Worm (Caenorhabditis elegans) whole organism, midembryonic: ENCODE results near the gene sto-5.

ENCODE experiments used
- T22C8.4 ChIP-seq: fragments of 200-800 bp; sonication (Bioruptor generic); IDR thresholded peaks from 2 replicates; pipeline ENCODE4 v1.3.6; 2022; ENCODE audit warnings: missing genetic modification characterization, missing compliant biosample characterization
- cog-1 ChIP-seq: sonication (generic microtip); optimal IDR thresholded peaks from 2 replicates; lab custom pipeline; 2016; ENCODE audit warnings: missing genetic modification characterization, missing compliant biosample characterization
- flt-1 ChIP-seq: fragments of 200-800 bp; sonication (Bioruptor generic); IDR thresholded peaks from 2 replicates; pipeline ENCODE4 v1.3.6; 2022; ENCODE audit warnings: missing genetic modification characterization, missing compliant biosample characterization
- klf-2 ChIP-seq: fragments of 200-800 bp; sonication (Bioruptor generic); conservative IDR thresholded peaks from 2 replicates; pipeline ENCODE4 v1.3.6; 2022; ENCODE audit warnings: missing genetic modification reagents, missing genetic modification characterization, missing compliant biosample characterization
- med-1 ChIP-seq: sonication (generic microtip); optimal IDR thresholded peaks from 2 replicates; lab custom pipeline; 2017; ENCODE audit warnings: missing genetic modification characterization, mild to moderate bottlenecking, missing compliant biosample characterization, antibody characterized with exemption, missing genetic modification reagents; ENCODE audit not compliant: insufficient read depth
- ref-1 ChIP-seq: fragments of 200-800 bp; sonication (Bioruptor generic); conservative IDR thresholded peaks from 2 replicates; pipeline ENCODE4 v1.3.6; 2022; ENCODE audit warnings: missing genetic modification reagents, missing genetic modification characterization, missing compliant biosample characterization
- tab-1 ChIP-seq: fragments of 200-800 bp; sonication (Bioruptor generic); IDR thresholded peaks from 2 replicates; pipeline ENCODE4 v1.3.6; 2022; ENCODE audit warnings: missing genetic modification characterization, missing compliant biosample characterization
- ztf-23 ChIP-seq: fragments of 200-800 bp; sonication (Bioruptor generic); IDR thresholded peaks from 2 replicates; pipeline ENCODE4 v1.3.6; 2022; ENCODE audit warnings: missing genetic modification reagents, missing genetic modification characterization, missing compliant biosample characterization
- ztf-29 ChIP-seq: fragments of 200-800 bp; sonication (Bioruptor generic); IDR thresholded peaks from 2 replicates; pipeline ENCODE4 v1.3.6; 2022; ENCODE audit warnings: missing genetic modification reagents, missing genetic modification characterization, missing compliant biosample characterization

- no peak for TF ChIP-seq flt-1 (GFP tag; lab: Robert Waterston, UW)
- TF ChIP-seq ref-1, result no peak
- TF ChIP-seq ztf-23, result no peak
- no peak for TF ChIP-seq T22C8.4 (GFP tag; lab: Robert Waterston, UW)
- TF ChIP-seq tab-1, result no peak
- no peak for TF ChIP-seq med-1 (GFP tag; lab: Kevin White, UChicago)
- TF ChIP-seq cog-1 (tag; lab: Kevin White, UChicago), result no peak
- TF ChIP-seq ztf-29, result no peak
- TF ChIP-seq klf-2 (GFP tag; lab: Robert Waterston, UW), result no peak
Observed at ce11 chrX:16836304-16836703, 11.0 kb upstream of the sto-5 start, which contains the start of gene F41G4.7.
